Fruit fly (Drosophila melanogaster) whole organism, pupa: Measurements from ENCODE around the gene CG3408.

Experiments used
- CG10348 ChIP-seq: fragments of 200-800 bp; sonication (Bioruptor generic); IDR thresholded peaks from 2 replicates; pipeline ENCODE4 v1.3.6; 2022; ENCODE audit warnings: missing biosample characterization, missing genetic modification characterization
- CG12605 ChIP-seq: fragments of 200-800 bp; sonication (Bioruptor generic); IDR thresholded peaks from 2 replicates; pipeline ENCODE4 v1.3.6; 2022; ENCODE audit warnings: missing biosample characterization, missing genetic modification characterization
- CG13204 ChIP-seq: fragments of 200-800 bp; sonication (Bioruptor generic); optimal IDR thresholded peaks from 2 replicates; lab custom pipeline; 2018; ENCODE audit warnings: missing biosample characterization, mild to moderate bottlenecking, missing genetic modification characterization, moderate library complexity
- CG14655 ChIP-seq: fragments of 200-800 bp; sonication (Bioruptor generic); optimal IDR thresholded peaks from 3 replicates; lab custom pipeline; 2017; ENCODE audit warnings: mild to moderate bottlenecking, missing biosample characterization, missing genetic modification reagents, missing genetic modification characterization
- CG15710 ChIP-seq: fragments of 200-800 bp; sonication (Bioruptor generic); optimal IDR thresholded peaks from 2 replicates; lab custom pipeline; 2018; ENCODE audit warnings: missing biosample characterization, mild to moderate bottlenecking, missing genetic modification characterization, moderate library complexity
- CG17806 ChIP-seq: fragments of 200-800 bp; sonication (Bioruptor generic); optimal IDR thresholded peaks from 2 replicates; lab custom pipeline; 2018; ENCODE audit warnings: missing biosample characterization, mild to moderate bottlenecking, missing genetic modification characterization, moderate library complexity
- CG32121 ChIP-seq: fragments of 200-800 bp; sonication (Bioruptor generic); IDR thresholded peaks from 2 replicates; pipeline ENCODE4 v1.3.6; 2022; ENCODE audit warnings: missing biosample characterization, missing genetic modification characterization
- CG34367 ChIP-seq: fragments of 200-800 bp; sonication (Bioruptor generic); optimal IDR thresholded peaks from 2 replicates; lab custom pipeline; 2018; ENCODE audit warnings: missing biosample characterization, mild to moderate bottlenecking, missing genetic modification characterization
- CG4496 ChIP-seq: fragments of 200-800 bp; sonication (Bioruptor generic); IDR thresholded peaks from 3 replicates; pipeline ENCODE4 v1.3.6; 2022; ENCODE audit warnings: missing biosample characterization, missing genetic modification characterization
- CG8159 ChIP-seq: fragments of 200-800 bp; sonication (Bioruptor generic); optimal IDR thresholded peaks from 3 replicates; lab custom pipeline; 2018; ENCODE audit warnings: missing biosample characterization, mild to moderate bottlenecking, missing genetic modification characterization, moderate library complexity
- CG8301 ChIP-seq: fragments of 200-800 bp; sonication (Bioruptor generic); optimal IDR thresholded peaks from 2 replicates; lab custom pipeline; 2018; ENCODE audit warnings: missing biosample characterization, mild to moderate bottlenecking, missing genetic modification characterization
- CG9948 ChIP-seq: fragments of 200-800 bp; sonication (Bioruptor generic); optimal IDR thresholded peaks from 2 replicates; lab custom pipeline; 2018; ENCODE audit warnings: missing biosample characterization, mild to moderate bottlenecking, missing genetic modification characterization, moderate library complexity
- D1 ChIP-seq: fragments of 200-800 bp; sonication (Bioruptor generic); optimal IDR thresholded peaks from 2 replicates; lab custom pipeline; 2018; ENCODE audit warnings: missing biosample characterization, mild to moderate bottlenecking, missing genetic modification characterization, moderate library complexity
- EcR ChIP-seq: fragments of 200-800 bp; sonication (Bioruptor generic); optimal IDR thresholded peaks from 3 replicates; lab custom pipeline; 2019; ENCODE audit warnings: missing biosample characterization, missing genetic modification characterization, mild to moderate bottlenecking, moderate library complexity, missing genetic modification reagents
- Ets98B ChIP-seq: fragments of 200-800 bp; sonication (Bioruptor generic); IDR thresholded peaks from 2 replicates; pipeline ENCODE4 v1.3.6; 2022; ENCODE audit warnings: missing biosample characterization, missing genetic modification characterization
- Pif1A ChIP-seq: fragments of 200-800 bp; sonication (Bioruptor generic); optimal IDR thresholded peaks from 3 replicates; lab custom pipeline; 2016; ENCODE audit warnings: missing biosample characterization, missing genetic modification characterization
- Pif1B ChIP-seq: fragments of 200-800 bp; sonication (Bioruptor generic); optimal IDR thresholded peaks from 3 replicates; lab custom pipeline; 2016; ENCODE audit warnings: missing biosample characterization, missing genetic modification characterization
- Snoo ChIP-seq: fragments of 200-800 bp; sonication (Bioruptor generic); optimal IDR thresholded peaks from 3 replicates; lab custom pipeline; 2017; ENCODE audit warnings: missing biosample characterization, mild to moderate bottlenecking, missing genetic modification characterization, inconsistent platforms
- fd96Ca ChIP-seq: fragments of 200-800 bp; sonication (Bioruptor generic); IDR thresholded peaks from 3 replicates; pipeline ENCODE4 v1.3.6; 2022; ENCODE audit warnings: missing biosample characterization, missing genetic modification characterization
- gl ChIP-seq: fragments of 200-800 bp; sonication (Bioruptor generic); optimal IDR thresholded peaks from 2 replicates; lab custom pipeline; 2018; ENCODE audit warnings: missing biosample characterization, mild to moderate bottlenecking, missing genetic modification characterization
- rn ChIP-seq: fragments of 200-800 bp; sonication (Bioruptor generic); IDR thresholded peaks from 2 replicates; pipeline ENCODE4 v1.3.6; 2022; ENCODE audit warnings: missing biosample characterization, missing genetic modification characterization

Gene CG3408

DNA sequence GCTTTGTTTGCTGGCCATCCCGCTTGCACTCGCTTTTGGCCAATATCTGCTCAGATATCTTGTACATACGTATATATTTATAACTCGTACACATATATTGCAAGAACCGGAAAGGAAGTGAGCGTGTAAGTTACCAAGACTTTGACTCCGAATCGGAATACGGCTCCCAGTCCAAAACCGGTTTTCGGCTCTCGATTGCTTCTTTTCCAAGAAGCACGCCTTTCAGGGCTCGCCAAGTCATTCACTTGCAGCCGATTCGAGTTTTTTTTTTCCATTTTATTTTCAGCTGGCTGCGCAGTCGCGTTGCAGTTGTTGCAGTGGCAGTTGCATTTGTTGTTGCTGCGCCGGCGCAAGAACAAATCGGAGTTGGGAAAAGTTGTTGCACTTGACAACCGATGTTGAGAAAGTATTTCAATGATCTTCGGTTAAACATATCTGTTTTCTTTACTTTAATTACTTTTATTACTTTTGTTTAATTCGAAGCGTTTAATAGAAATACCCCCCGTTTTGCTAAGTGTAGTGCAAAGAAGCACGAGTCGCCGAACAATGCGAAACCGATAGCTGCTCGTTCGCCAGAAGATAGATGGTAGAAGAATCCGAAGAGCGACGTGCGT is 40.4 kb upstream of the CG3408 start:
- TF ChIP-seq Pif1B (peak; percentile 83), CG32121 (GFP tag; lab: Robert Waterston, UW) (peak; percentile 71), Snoo (tag; lab: Kevin White, UChicago) (peak; percentile 75), CG9948 (tag; lab: Kevin White, UChicago) (peak; percentile 68), gl (tag; lab: Kevin White, UChicago) (peak; percentile 56), CG8301 (tag; lab: Kevin White, UChicago) (peak; percentile 84), Ets98B (peak; percentile 88), CG12605 (peak; percentile 77), fd96Ca (peak; percentile 94), rn (GFP tag; lab: Robert Waterston, UW) (peak; percentile 65; the same call in 1 of the 2 replicates), CG8159 (tag; lab: Kevin White, UChicago) (peak; percentile 75), D1 (tag; lab: Kevin White, UChicago) (no peak), EcR (GFP tag; lab: Kevin White, UChicago) (peak; percentile 91), CG4496 (GFP tag; lab: Robert Waterston, UW) (peak; percentile 86), CG10348 (GFP tag; lab: Robert Waterston, UW) (no peak), CG15710 (peak; percentile 77), CG14655 (GFP tag; lab: Kevin White, UChicago) (peak; percentile 88), Pif1A (GFP tag; lab: Kevin White, UChicago) (peak; percentile 92), CG13204 (GFP tag; lab: Kevin White, UChicago) (peak; percentile 35), CG34367 (tag; lab: Kevin White, UChicago) (peak; percentile 62), CG17806 (tag; lab: Kevin White, UChicago) (peak; percentile 70)

DNA sequence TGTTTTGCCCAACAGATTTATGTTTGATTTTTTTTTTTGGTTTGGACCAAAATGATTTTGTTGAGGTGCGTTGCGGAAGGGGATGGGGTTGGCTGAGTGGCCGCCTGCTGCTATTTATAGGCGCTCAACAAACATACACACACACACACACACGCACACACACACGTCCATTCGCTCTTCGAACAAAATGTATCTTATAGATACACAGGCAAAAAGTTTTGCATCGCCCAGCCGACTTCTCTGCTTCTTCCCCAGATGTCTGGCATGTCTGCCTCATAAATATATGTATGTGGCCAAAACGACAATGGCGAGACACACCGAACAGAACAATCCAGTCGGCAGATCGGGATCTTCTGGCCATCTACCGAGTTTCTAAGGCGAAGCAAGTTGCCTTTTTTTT is 39.4 kb upstream of the CG3408 start:
- no peak for TF ChIP-seq CG8301 (tag; lab: Kevin White, UChicago)
- no peak for TF ChIP-seq Ets98B
- peak; percentile 54; the same call in 1 of the 2 replicates for TF ChIP-seq CG32121 (GFP tag; lab: Robert Waterston, UW)
- no peak for TF ChIP-seq CG34367 (tag; lab: Kevin White, UChicago)

DNA sequence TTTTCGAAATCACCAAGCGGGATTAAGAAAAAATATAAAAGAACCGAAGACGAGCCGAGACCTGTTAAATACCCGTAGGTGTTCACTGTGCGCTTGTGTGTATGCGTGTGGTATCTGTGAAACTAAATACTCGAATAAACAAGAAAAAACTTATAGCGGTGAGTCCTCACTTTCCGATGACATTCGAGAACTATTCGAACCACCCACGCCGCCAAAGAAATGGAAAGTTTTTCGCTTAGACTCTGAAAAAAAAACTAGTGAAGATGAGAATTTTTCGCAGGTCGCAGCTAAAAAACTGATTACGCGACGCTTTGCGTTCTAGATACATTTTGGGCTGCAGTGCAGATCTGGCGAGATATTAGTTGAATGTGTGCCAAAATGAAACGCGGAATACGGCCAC is 38.5 kb upstream of the CG3408 start:
- TF ChIP-seq Snoo (tag; lab: Kevin White, UChicago), result no peak
- TF ChIP-seq Pif1B, result no peak
- TF ChIP-seq D1 (tag; lab: Kevin White, UChicago), result no peak
- no peak for TF ChIP-seq fd96Ca
- no peak for TF ChIP-seq CG13204 (GFP tag; lab: Kevin White, UChicago)
- no peak for TF ChIP-seq CG14655 (GFP tag; lab: Kevin White, UChicago)
- no peak for TF ChIP-seq CG32121 (GFP tag; lab: Robert Waterston, UW)
- no peak for TF ChIP-seq CG9948 (tag; lab: Kevin White, UChicago)
- TF ChIP-seq Pif1A (GFP tag; lab: Kevin White, UChicago), result no peak
- TF ChIP-seq Ets98B, result no peak
- TF ChIP-seq rn (GFP tag; lab: Robert Waterston, UW), result no peak
- TF ChIP-seq CG34367 (tag; lab: Kevin White, UChicago), result no peak
- no peak for TF ChIP-seq CG4496 (GFP tag; lab: Robert Waterston, UW)
- no peak for TF ChIP-seq gl (tag; lab: Kevin White, UChicago)
- TF ChIP-seq EcR (GFP tag; lab: Kevin White, UChicago), result no peak
- no peak for TF ChIP-seq CG17806 (tag; lab: Kevin White, UChicago)
- no peak for TF ChIP-seq CG15710
- TF ChIP-seq CG12605, result no peak
- no peak for TF ChIP-seq CG8159 (tag; lab: Kevin White, UChicago)
- TF ChIP-seq CG8301 (tag; lab: Kevin White, UChicago), result no peak
- TF ChIP-seq, all 21 proteins: peak for 0

DNA sequence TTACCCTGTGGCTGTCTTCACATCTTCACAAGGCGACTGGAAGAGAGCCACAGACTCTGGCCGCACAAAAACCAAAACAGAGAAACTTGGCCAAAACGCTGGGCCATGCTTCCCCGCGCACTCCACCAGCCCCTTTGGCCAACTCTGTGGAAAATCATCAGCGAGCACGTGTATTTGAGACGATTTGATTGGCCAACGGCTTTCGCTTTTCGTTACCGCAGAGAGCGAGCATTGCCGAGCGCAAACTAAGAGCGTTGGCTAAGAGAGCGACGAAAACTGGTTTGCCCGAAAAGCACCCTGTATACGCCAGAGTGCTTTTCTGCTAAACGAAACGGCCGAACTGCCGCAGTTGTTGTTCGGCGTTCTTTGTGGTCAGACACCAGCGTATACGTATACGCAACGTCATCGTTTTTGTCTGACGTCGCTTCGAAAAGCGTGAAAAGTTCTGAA is 37.5 kb upstream of the CG3408 start, which contains the start of gene CG42673:
TSS of gene CG42673 (plus strand) at position 346 of the 450 bp plus-strand sequence.
- TF ChIP-seq CG8301 (tag; lab: Kevin White, UChicago) (peak; percentile 64), fd96Ca (peak; percentile 55; the same call in 1 of the 3 replicates), CG9948 (tag; lab: Kevin White, UChicago) (no peak), Ets98B (peak; percentile 72), CG10348 (GFP tag; lab: Robert Waterston, UW) (no peak), CG14655 (GFP tag; lab: Kevin White, UChicago) (peak; percentile 59), CG4496 (GFP tag; lab: Robert Waterston, UW) (peak; percentile 72; the same call in 2 of the 3 replicates), Pif1B (peak; percentile 70), CG17806 (tag; lab: Kevin White, UChicago) (no peak), CG15710 (no peak), Pif1A (GFP tag; lab: Kevin White, UChicago) (peak; percentile 64), D1 (tag; lab: Kevin White, UChicago) (no peak), rn (GFP tag; lab: Robert Waterston, UW) (no peak), CG32121 (GFP tag; lab: Robert Waterston, UW) (peak; percentile 61), Snoo (tag; lab: Kevin White, UChicago) (peak; percentile 54), CG12605 (peak; percentile 80), CG34367 (tag; lab: Kevin White, UChicago) (no peak), EcR (GFP tag; lab: Kevin White, UChicago) (peak; percentile 66), CG8159 (tag; lab: Kevin White, UChicago) (no peak), gl (tag; lab: Kevin White, UChicago) (no peak), CG13204 (GFP tag; lab: Kevin White, UChicago) (peak; percentile 32)

DNA sequence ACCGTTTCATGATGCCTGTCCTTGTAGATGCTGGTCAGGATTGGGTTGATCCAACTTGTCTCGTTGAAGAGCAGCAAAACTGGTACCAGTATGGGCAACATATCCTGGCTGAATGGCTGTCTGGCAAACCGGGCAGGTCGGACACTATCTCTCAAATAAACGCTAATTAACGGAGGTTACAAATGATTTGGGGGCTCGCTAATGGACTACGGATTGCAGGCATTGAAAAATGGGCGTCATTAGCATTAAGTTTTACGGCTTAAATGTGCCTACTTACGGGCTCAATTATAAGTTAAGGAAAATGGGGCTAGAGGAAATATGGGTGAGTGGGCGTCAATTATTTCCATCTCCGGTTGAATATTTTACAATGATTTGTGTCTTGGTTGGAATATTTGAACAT is 34.5 kb upstream of the CG3408 start, which contains the start of gene Ir67a:
TSS of gene Ir67a (minus strand) at position 101 of the 400 bp plus-strand sequence.
- TF ChIP-seq fd96Ca (no peak), CG8301 (tag; lab: Kevin White, UChicago) (no peak), CG14655 (GFP tag; lab: Kevin White, UChicago) (no peak)
- TF ChIP-seq, all 21 proteins: peak for 0
